Fruit fly (Drosophila melanogaster) whole organism, adult: ENCODE measurements around the gene CG7290.

Experiments
- CG12768 ChIP-seq: fragments of 200-800 bp; sonication (Bioruptor generic); optimal IDR thresholded peaks from 2 replicates; lab custom pipeline; 2017; ENCODE audit warnings: missing biosample characterization, missing genetic modification characterization, mild to moderate bottlenecking, moderate library complexity, missing genetic modification reagents
- CG1620 ChIP-seq: fragments of 200-800 bp; sonication (Bioruptor generic); optimal IDR thresholded peaks from 2 replicates; lab custom pipeline; 2016; ENCODE audit warnings: missing biosample characterization, missing genetic modification characterization
- CG33017 ChIP-seq: fragments of 200-800 bp; sonication (Bioruptor generic); optimal IDR thresholded peaks from 2 replicates; lab custom pipeline; 2018; ENCODE audit warnings: missing biosample characterization, mild to moderate bottlenecking, missing genetic modification characterization, moderate library complexity
- CG7045 ChIP-seq: fragments of 200-800 bp; sonication (Bioruptor generic); optimal IDR thresholded peaks from 2 replicates; lab custom pipeline; 2017; ENCODE audit warnings: missing biosample characterization, mild to moderate bottlenecking, missing genetic modification characterization
- Clk ChIP-seq: fragments of 200-800 bp; sonication (Bioruptor generic); optimal IDR thresholded peaks from 2 replicates; lab custom pipeline; 2017; ENCODE audit warnings: missing biosample characterization, missing genetic modification characterization
- Hr96 ChIP-seq: fragments of 200-800 bp; sonication (Bioruptor generic); optimal IDR thresholded peaks from 2 replicates; lab custom pipeline; 2016; ENCODE audit warnings: missing biosample characterization, missing genetic modification characterization
- Mnt ChIP-seq: fragments of 200-800 bp; sonication (Bioruptor generic); optimal IDR thresholded peaks from 2 replicates; lab custom pipeline; 2016; ENCODE audit warnings: missing biosample characterization, mild to moderate bottlenecking, missing genetic modification characterization
- cic ChIP-seq: fragments of 200-800 bp; sonication (Bioruptor generic); optimal IDR thresholded peaks from 2 replicates; lab custom pipeline; 2017; ENCODE audit warnings: missing biosample characterization, mild to moderate bottlenecking, missing genetic modification characterization, moderate library complexity
- cnc ChIP-seq, 2 experiments: fragments of >200 bp; optimal IDR thresholded peaks; 2 replicates each; lab custom pipeline; 2017
- ovo ChIP-seq: fragments of 200-800 bp; sonication (Bioruptor generic); optimal IDR thresholded peaks from 2 replicates; lab custom pipeline; 2016; ENCODE audit warnings: missing biosample characterization, missing genetic modification characterization
- tj ChIP-seq: fragments of 200-800 bp; sonication (Bioruptor generic); optimal IDR thresholded peaks from 3 replicates; lab custom pipeline; 2017; ENCODE audit warnings: missing biosample characterization, mild to moderate bottlenecking, missing genetic modification characterization, moderate library complexity
- toe ChIP-seq: fragments of 200-800 bp; sonication (Bioruptor generic); optimal IDR thresholded peaks from 2 replicates; lab custom pipeline; 2016; ENCODE audit warnings: missing biosample characterization, missing genetic modification characterization

- TF ChIP-seq Clk (GFP tag; lab: Kevin White, UChicago) = no peak
- TF ChIP-seq CG12768 (GFP tag; lab: Kevin White, UChicago) = no peak
- TF ChIP-seq tj = no peak
- no peak for TF ChIP-seq cic (GFP tag; lab: Kevin White, UChicago)
- no peak for TF ChIP-seq toe (GFP tag; lab: Kevin White, UChicago)
- no peak for TF ChIP-seq Hr96
- TF ChIP-seq cnc (optimal IDR thresholded peaks at IDR 0.05; lab: Kevin White, UChicago) = no peak
- TF ChIP-seq Mnt (GFP tag; lab: Kevin White, UChicago) = no peak
- TF ChIP-seq CG33017 = no peak
- no peak for TF ChIP-seq ovo (GFP tag; lab: Kevin White, UChicago)
- TF ChIP-seq CG7045 = no peak
- TF ChIP-seq CG1620 (GFP tag; lab: Kevin White, UChicago) = no peak
These were observed 17.6 kb upstream of the CG7290 start, which contains the start of gene CG17147 for dm6 chr3L:20223398-20223951.
